Fruit fly (Drosophila melanogaster): ENCODE results near the gene CG43251.

Gene CG43251

dm6 chr3L:20732492-20732891, 26.2 kb upstream of the CG43251 start:
- TF ChIP-seq CG8632 (GFP tag; optimal IDR thresholded peaks at IDR 0.05) (no peak), CG10631 (GFP tag; optimal IDR thresholded peaks at IDR 0.05) (peak; percentile 1), CG8319 (GFP tag; optimal IDR thresholded peaks at IDR 0.05) (no peak), CG7368 (GFP tag; optimal IDR thresholded peaks at IDR 0.05) (no peak), Hr38 (GFP tag; optimal IDR thresholded peaks at IDR 0.05) (no peak), CG6854 (GFP tag; optimal IDR thresholded peaks at IDR 0.05) (no peak), CG1621 (tag; optimal IDR thresholded peaks at IDR 0.05) (no peak), Lpt (GFP tag; optimal IDR thresholded peaks at IDR 0.05) (no peak), fd85E (GFP tag; optimal IDR thresholded peaks at IDR 0.05) (no peak), acj6 (GFP tag; optimal IDR thresholded peaks at IDR 0.05) (peak; percentile 30), CG11762 (GFP tag; optimal IDR thresholded peaks at IDR 0.05; ENCODE audit: insufficient read depth) (no peak), CG10669 (GFP tag; optimal IDR thresholded peaks at IDR 0.05) (no peak), achi (GFP tag; optimal IDR thresholded peaks at IDR 0.05) (no peak), Eip75B (GFP tag; optimal IDR thresholded peaks at IDR 0.05) (no peak), Sox14 (GFP tag; optimal IDR thresholded peaks at IDR 0.05) (no peak), CG15336 (GFP tag; IDR thresholded peaks at IDR 0.05) (no peak), cyc (GFP tag; optimal IDR thresholded peaks at IDR 0.05) (peak; percentile 19), CG32006 (GFP tag; optimal IDR thresholded peaks at IDR 0.05) (peak; percentile 32), Blimp-1 (GFP tag; optimal IDR thresholded peaks at IDR 0.05) (no peak), Sox102F (GFP tag; optimal IDR thresholded peaks at IDR 0.05) (no peak), lz (GFP tag; optimal IDR thresholded peaks at IDR 0.05) (no peak), CG31627 (GFP tag; optimal IDR thresholded peaks at IDR 0.05) (peak; percentile 7), fd59A (GFP tag; optimal IDR thresholded peaks at IDR 0.05) (no peak), net (GFP tag; optimal IDR thresholded peaks at IDR 0.05) (no peak), ss (GFP tag; optimal IDR thresholded peaks at IDR 0.05) (peak in 1 of 2 experiments; percentile 21), Eip78C (GFP tag) (peak; percentile 52), esn (GFP tag; optimal IDR thresholded peaks at IDR 0.05) (no peak), salr (GFP tag; optimal IDR thresholded peaks at IDR 0.05) (no peak), CG8119 (GFP tag; IDR thresholded peaks at IDR 0.05) (peak; percentile 22; the same call in 1 of the 3 replicates), fkh (GFP tag; optimal IDR thresholded peaks at IDR 0.05) (no peak), eg (GFP tag; IDR thresholded peaks at IDR 0.05) (no peak), OdsH (GFP tag; optimal IDR thresholded peaks at IDR 0.05) (no peak), CG16779 (tag; optimal IDR thresholded peaks at IDR 0.05) (no peak)

dm6 chr3L:20733530-20734257, 25.0 kb upstream of the CG43251 start:
- TF ChIP-seq CG32006 (GFP tag; optimal IDR thresholded peaks at IDR 0.05) (peak; percentile 51), Sox14 (GFP tag; optimal IDR thresholded peaks at IDR 0.05) (peak; percentile 18), Hr4 (GFP tag; optimal IDR thresholded peaks at IDR 0.05) (peak; percentile 39), CG10669 (GFP tag; optimal IDR thresholded peaks at IDR 0.05) (no peak), CG3032 (tag; optimal IDR thresholded peaks at IDR 0.05) (no peak), svp (GFP tag) (peak; percentile 70), fkh (GFP tag; optimal IDR thresholded peaks at IDR 0.05) (no peak), CG34406 (GFP tag; optimal IDR thresholded peaks at IDR 0.05) (peak; percentile 14), CG11294 (GFP tag; IDR thresholded peaks at IDR 0.05) (no peak), CG6792 (GFP tag; optimal IDR thresholded peaks at IDR 0.05) (no peak), Ets21C (GFP tag; optimal IDR thresholded peaks at IDR 0.05) (no peak), CG6854 (GFP tag; optimal IDR thresholded peaks at IDR 0.05) (peak; percentile 65), CG10631 (GFP tag; optimal IDR thresholded peaks at IDR 0.05) (peak; percentile 5), eg (GFP tag; IDR thresholded peaks at IDR 0.05) (0 out of 3 replicates have a peak, but pooled peaks have one; percentile 24), Gug (GFP tag; IDR thresholded peaks at IDR 0.05) (no peak), OdsH (GFP tag; optimal IDR thresholded peaks at IDR 0.05) (peak; percentile 45), esn (GFP tag; optimal IDR thresholded peaks at IDR 0.05) (peak; percentile 43), Sox102F (GFP tag; optimal IDR thresholded peaks at IDR 0.05) (peak; percentile 27), Lpt (GFP tag; optimal IDR thresholded peaks at IDR 0.05) (peak; percentile 15), CG8119 (GFP tag; IDR thresholded peaks at IDR 0.05) (0 out of 3 replicates have a peak, but pooled peaks have one; percentile 25), acj6 (GFP tag; optimal IDR thresholded peaks at IDR 0.05) (peak; percentile 42), net (GFP tag; optimal IDR thresholded peaks at IDR 0.05) (no peak), pdm3 (GFP tag; optimal IDR thresholded peaks at IDR 0.05) (peak; percentile 1), CG6163 (GFP tag; IDR thresholded peaks at IDR 0.05) (0 out of 3 replicates have a peak, but pooled peaks have one; percentile 7), dsx (GFP tag; optimal IDR thresholded peaks at IDR 0.05; ENCODE audit: poor library complexity, severe bottlenecking) (peak; percentile 36), Hr39 (GFP tag; optimal IDR thresholded peaks at IDR 0.05) (peak; percentile 17), Eip78C (GFP tag) (peak; percentile 76), CG31627 (GFP tag; optimal IDR thresholded peaks at IDR 0.05) (peak; percentile 33), topi (GFP tag; optimal IDR thresholded peaks at IDR 0.05) (peak; percentile 36)

Data from whole organism, prepupa.